Worm (Caenorhabditis elegans) whole organism, mixed stage, embryonic: ENCODE measurements around the gene F46H6.5.

ENCODE experiments used
- M03D4.4 ChIP-seq: sonication (generic microtip); optimal IDR thresholded peaks from 2 replicates; lab custom pipeline; 2017; ENCODE audit warnings: mild to moderate bottlenecking, missing genetic modification characterization, missing compliant biosample characterization
- bed-3 ChIP-seq: fragments of 200-800 bp; sonication (Bioruptor generic); optimal IDR thresholded peaks from 3 replicates; lab custom pipeline; 2018; ENCODE audit warnings: mild to moderate bottlenecking, missing genetic modification characterization, moderate library complexity, missing compliant biosample characterization
- blmp-1 ChIP-seq: fragments of 150-350 bp; optimal IDR thresholded peaks from 2 replicates; lab custom pipeline; 2014; ENCODE audit warnings: missing biosample characterization, missing genetic modification characterization
- ceh-39 ChIP-seq: fragments of 150-350 bp; optimal IDR thresholded peaks from 2 replicates; lab custom pipeline; 2014; ENCODE audit warnings: missing biosample characterization, missing genetic modification characterization
- ceh-43 ChIP-seq: fragments of 200-800 bp; sonication (Bioruptor generic); optimal IDR thresholded peaks from 2 replicates; lab custom pipeline; 2018; ENCODE audit warnings: mild to moderate bottlenecking, missing genetic modification characterization, moderate library complexity, missing compliant biosample characterization
- ceh-83 ChIP-seq: fragments of 200-800 bp; sonication (Bioruptor generic); optimal IDR thresholded peaks from 2 replicates; lab custom pipeline; 2018; ENCODE audit warnings: mild to moderate bottlenecking, missing genetic modification characterization, missing compliant biosample characterization
- ces-1 ChIP-seq: fragments of 150-350 bp; optimal IDR thresholded peaks from 2 replicates; lab custom pipeline; 2014; ENCODE audit warnings: missing biosample characterization, missing genetic modification reagents, missing genetic modification characterization
- cnd-1 ChIP-seq: fragments of 200-800 bp; sonication (Bioruptor generic); optimal IDR thresholded peaks from 2 replicates; lab custom pipeline; 2018; ENCODE audit warnings: mild to moderate bottlenecking, missing genetic modification characterization, missing compliant biosample characterization
- drap-1 ChIP-seq: fragments of 200-800 bp; sonication (Bioruptor generic); optimal IDR thresholded peaks from 3 replicates; lab custom pipeline; 2018; ENCODE audit warnings: mild to moderate bottlenecking, missing genetic modification characterization, missing compliant biosample characterization
- elt-1 ChIP-seq: sonication (generic microtip); optimal IDR thresholded peaks from 2 replicates; lab custom pipeline; 2017; ENCODE audit warnings: missing genetic modification characterization, mild to moderate bottlenecking, missing compliant biosample characterization, antibody characterized with exemption, moderate library complexity, borderline replicate concordance; ENCODE audit not compliant: insufficient read depth
- elt-3 ChIP-seq: fragments of 150-350 bp; optimal IDR thresholded peaks from 2 replicates; lab custom pipeline; 2014; ENCODE audit warnings: missing biosample characterization, missing genetic modification characterization
- flh-1 ChIP-seq: fragments of 200-800 bp; sonication (Bioruptor generic); optimal IDR thresholded peaks from 2 replicates; lab custom pipeline; 2018; ENCODE audit warnings: mild to moderate bottlenecking, missing genetic modification characterization, moderate library complexity, missing compliant biosample characterization
- ham-2 ChIP-seq: fragments of 200-800 bp; sonication (Bioruptor generic); optimal IDR thresholded peaks from 2 replicates; lab custom pipeline; 2018; ENCODE audit warnings: mild to moderate bottlenecking, missing genetic modification characterization, missing compliant biosample characterization
- hlh-1 ChIP-seq: fragments of 150-350 bp; optimal IDR thresholded peaks from 2 replicates; lab custom pipeline; 2014; ENCODE audit warnings: missing biosample characterization, missing genetic modification reagents, missing genetic modification characterization
- lin-13 ChIP-seq: fragments of 150-350 bp; optimal IDR thresholded peaks from 2 replicates; lab custom pipeline; 2014; ENCODE audit warnings: missing biosample characterization, missing genetic modification characterization
- lin-32 ChIP-seq: fragments of 200-800 bp; sonication (Bioruptor generic); optimal IDR thresholded peaks from 2 replicates; lab custom pipeline; 2018; ENCODE audit warnings: mild to moderate bottlenecking, missing genetic modification characterization, missing compliant biosample characterization
- lsy-2 ChIP-seq: fragments of 150-350 bp; optimal IDR thresholded peaks from 2 replicates; lab custom pipeline; 2014; ENCODE audit warnings: missing biosample characterization, missing genetic modification characterization
- mab-5 ChIP-seq: fragments of 150-350 bp; optimal IDR thresholded peaks from 2 replicates; lab custom pipeline; 2014; ENCODE audit warnings: missing biosample characterization, missing genetic modification characterization
- mep-1 ChIP-seq: fragments of 150-350 bp; optimal IDR thresholded peaks from 2 replicates; lab custom pipeline; 2017; ENCODE audit warnings: missing biosample characterization, missing genetic modification reagents, missing genetic modification characterization, inconsistent platforms
- mls-2 ChIP-seq: sonication (generic microtip); optimal IDR thresholded peaks from 2 replicates; lab custom pipeline; 2016; ENCODE audit warnings: mild to moderate bottlenecking, missing genetic modification characterization, moderate library complexity, missing compliant biosample characterization
- nhr-12 ChIP-seq: fragments of 150-350 bp; optimal IDR thresholded peaks from 2 replicates; lab custom pipeline; 2014; ENCODE audit warnings: missing biosample characterization, missing genetic modification characterization
- nhr-2 ChIP-seq: fragments of 150-350 bp; optimal IDR thresholded peaks from 2 replicates; lab custom pipeline; 2014; ENCODE audit warnings: missing biosample characterization, missing genetic modification characterization
- nhr-237 ChIP-seq: fragments of 150-350 bp; optimal IDR thresholded peaks from 2 replicates; lab custom pipeline; 2014; ENCODE audit warnings: missing biosample characterization, missing genetic modification characterization
- nhr-28 ChIP-seq: fragments of 150-350 bp; optimal IDR thresholded peaks from 2 replicates; lab custom pipeline; 2014; ENCODE audit warnings: missing biosample characterization, missing genetic modification characterization
- nhr-76 ChIP-seq: sonication (generic microtip); optimal IDR thresholded peaks from 2 replicates; lab custom pipeline; 2017; ENCODE audit warnings: missing biosample characterization, missing genetic modification characterization
- pha-4 ChIP-seq: fragments of 150-350 bp; optimal IDR thresholded peaks from 2 replicates; lab custom pipeline; 2018; ENCODE audit warnings: missing biosample characterization, missing genetic modification reagents, missing genetic modification characterization
- sem-2 ChIP-seq: fragments of 200-800 bp; sonication (Bioruptor generic); optimal IDR thresholded peaks from 2 replicates; lab custom pipeline; 2018; ENCODE audit warnings: mild to moderate bottlenecking, missing genetic modification characterization, missing compliant biosample characterization
- snpc-4 ChIP-seq: fragments of 150-350 bp; optimal IDR thresholded peaks from 2 replicates; lab custom pipeline; 2014; ENCODE audit warnings: missing biosample characterization, missing genetic modification characterization
- sptf-1 ChIP-seq: sonication (generic microtip); optimal IDR thresholded peaks from 2 replicates; lab custom pipeline; 2017; ENCODE audit warnings: mild to moderate bottlenecking, missing genetic modification characterization, moderate library complexity, missing compliant biosample characterization
- tbx-8 ChIP-seq: fragments of 200-800 bp; sonication (Bioruptor generic); optimal IDR thresholded peaks from 2 replicates; lab custom pipeline; 2018; ENCODE audit warnings: mild to moderate bottlenecking, missing genetic modification characterization, moderate library complexity, missing compliant biosample characterization
- unc-120 ChIP-seq: sonication (generic microtip); optimal IDR thresholded peaks from 2 replicates; lab custom pipeline; 2017; ENCODE audit warnings: missing genetic modification characterization, missing compliant biosample characterization; ENCODE audit not compliant: poor library complexity, severe bottlenecking
- unc-39 ChIP-seq: fragments of 150-350 bp; optimal IDR thresholded peaks from 2 replicates; lab custom pipeline; 2014; ENCODE audit warnings: missing biosample characterization, missing genetic modification characterization
- unc-62 ChIP-seq: fragments of 150-350 bp; optimal IDR thresholded peaks from 2 replicates; lab custom pipeline; 2014; ENCODE audit warnings: missing biosample characterization, missing genetic modification reagents, missing genetic modification characterization
- zip-8 ChIP-seq: fragments of 150-350 bp; optimal IDR thresholded peaks from 2 replicates; lab custom pipeline; 2014; ENCODE audit warnings: missing biosample characterization, missing genetic modification characterization
- ztf-11 ChIP-seq: fragments of 150-350 bp; optimal IDR thresholded peaks from 2 replicates; lab custom pipeline; 2014; ENCODE audit warnings: missing biosample characterization, missing genetic modification characterization

Gene F46H6.5

ce11 chrX:4444843-4445242 is 47.2 kb downstream of the F46H6.5 start:
- TF ChIP-seq ceh-39 (tag; lab: Kevin White, UChicago) (no peak), sptf-1 (tag; lab: Kevin White, UChicago) (peak; percentile 38), ceh-83 (peak; percentile 74), drap-1 (GFP tag; lab: Kevin White, UChicago) (peak; percentile 13), mep-1 (tag; lab: Kevin White, UChicago) (no peak), unc-120 (tag; lab: Kevin White, UChicago) (peak; percentile 14)

ce11 chrX:4444073-4444472 is 47.9 kb downstream of the F46H6.5 start:
- TF ChIP-seq ham-2 (GFP tag; lab: Kevin White, UChicago) (no peak), elt-3 (tag; lab: Kevin White, UChicago) (no peak), unc-62 (GFP tag; lab: Kevin White, UChicago) (no peak), zip-8 (tag; lab: Kevin White, UChicago) (no peak), bed-3 (GFP tag; lab: Kevin White, UChicago) (peak; percentile 63), ceh-83 (peak; percentile 80), elt-1 (tag; lab: Kevin White, UChicago) (no peak), nhr-2 (tag; lab: Kevin White, UChicago) (no peak), mls-2 (tag; lab: Kevin White, UChicago) (peak; percentile 78), cnd-1 (tag; lab: Kevin White, UChicago) (peak; percentile 78), sem-2 (peak; percentile 63), hlh-1 (no peak), nhr-237 (tag; lab: Kevin White, UChicago) (no peak), flh-1 (no peak), nhr-12 (tag; lab: Kevin White, UChicago) (no peak), unc-120 (tag; lab: Kevin White, UChicago) (peak; percentile 63), ces-1 (GFP tag; lab: Kevin White, UChicago) (peak; percentile 10), snpc-4 (tag; lab: Kevin White, UChicago) (no peak), nhr-28 (tag; lab: Kevin White, UChicago) (no peak), lsy-2 (tag; lab: Kevin White, UChicago) (no peak), M03D4.4 (tag; lab: Kevin White, UChicago) (peak; percentile 84), ztf-11 (tag; lab: Kevin White, UChicago) (no peak), ceh-39 (tag; lab: Kevin White, UChicago) (no peak), unc-39 (tag; lab: Kevin White, UChicago) (no peak), blmp-1 (tag; lab: Kevin White, UChicago) (no peak), mab-5 (tag; lab: Kevin White, UChicago) (no peak), ceh-43 (GFP tag; lab: Kevin White, UChicago) (peak; percentile 58), pha-4 (tag; lab: Kevin White, UChicago) (no peak), nhr-76 (tag; lab: Kevin White, UChicago) (no peak), lin-32 (GFP tag; lab: Kevin White, UChicago) (peak; percentile 33), sptf-1 (tag; lab: Kevin White, UChicago) (peak; percentile 84), lin-13 (tag; lab: Kevin White, UChicago) (peak; percentile 18), mep-1 (tag; lab: Kevin White, UChicago) (peak; percentile 13), tbx-8 (GFP tag; lab: Kevin White, UChicago) (peak; percentile 67), drap-1 (GFP tag; lab: Kevin White, UChicago) (peak; percentile 76)
